Worm (Caenorhabditis elegans): ENCODE measurements around the gene fkh-9.

- TF ChIP-seq pqm-1 (tag; optimal IDR thresholded peaks at IDR 0.05) (no peak), mec-3 (tag; optimal IDR thresholded peaks at IDR 0.05; ENCODE audit: borderline replicate concordance) (no peak), hlh-30 (tag; optimal IDR thresholded peaks at IDR 0.05; ENCODE audit: insufficient read depth) (no peak), pat-9 (tag; optimal IDR thresholded peaks at IDR 0.05) (no peak), pha-2 (tag; optimal IDR thresholded peaks at IDR 0.05) (no peak), hlh-8 (tag; optimal IDR thresholded peaks at IDR 0.05) (no peak), ceh-45 (GFP tag; IDR thresholded peaks at IDR 0.05) (no peak), lim-6 (tag; optimal IDR thresholded peaks at IDR 0.05) (no peak), pha-4 (tag; optimal IDR thresholded peaks at IDR 0.05) (no peak), ceh-30 (tag; optimal IDR thresholded peaks at IDR 0.05) (no peak)
These were observed 58.0 kb downstream of the fkh-9 start, which contains the start of gene F47B7.5 for ce11 chrX:3768717-3769116.

All from whole organism, late embryonic.